Fruit fly (Drosophila melanogaster) whole organism, wandering third instar larva: ENCODE results near the gene CG11986.

Experiments
- CG32264 ChIP-seq: fragments of 200-800 bp; sonication (Bioruptor generic); optimal IDR thresholded peaks from 2 replicates; lab custom pipeline; 2016; ENCODE audit warnings: missing biosample characterization, missing genetic modification characterization
- Hnf4 ChIP-seq: fragments of 200-800 bp; sonication (Bioruptor generic); optimal IDR thresholded peaks from 2 replicates; lab custom pipeline; 2016; ENCODE audit warnings: missing biosample characterization, mild to moderate bottlenecking, missing genetic modification characterization
- Hr83 ChIP-seq: fragments of 200-300 bp; sonication (Bioruptor generic); optimal IDR thresholded peaks from 2 replicates; lab custom pipeline; 2016; ENCODE audit warnings: missing biosample characterization, mild to moderate bottlenecking, missing genetic modification characterization, moderate library complexity; ENCODE audit not compliant: poor library complexity, severe bottlenecking
- Mio ChIP-seq: sonication (Bioruptor generic); optimal IDR thresholded peaks from 2 replicates; lab custom pipeline; 2016; ENCODE audit warnings: missing biosample characterization, missing genetic modification characterization
- Vsx2 ChIP-seq: fragments of 200-300, 225-300 bp; sonication (Bioruptor generic); optimal IDR thresholded peaks from 2 replicates; lab custom pipeline; 2018; ENCODE audit warnings: missing biosample characterization, missing genetic modification characterization; ENCODE audit not compliant: partially characterized antibody
- ey ChIP-seq: fragments of 200-800 bp; sonication (Bioruptor generic); optimal IDR thresholded peaks from 2 replicates; lab custom pipeline; 2016; ENCODE audit warnings: missing biosample characterization, missing genetic modification characterization
- foxo ChIP-seq, 2 experiments: fragments of 200-800 bp; sonication (Bioruptor generic); optimal IDR thresholded peaks; 2 replicates in 1 of 2; 3 replicates in 1 of 2; lab custom pipeline; 2016 to 2017; ENCODE audit warnings: missing biosample characterization in 2 of 2, missing genetic modification characterization in 2 of 2
- fru ChIP-seq: fragments of 200-800 bp; sonication (Bioruptor generic); optimal IDR thresholded peaks from 3 replicates; lab custom pipeline; 2016; ENCODE audit warnings: missing biosample characterization, mild to moderate bottlenecking, missing genetic modification characterization
- h ChIP-seq: fragments of 200-800 bp; sonication (Bioruptor generic); optimal IDR thresholded peaks from 3 replicates; lab custom pipeline; 2016; ENCODE audit warnings: missing biosample characterization, mild to moderate bottlenecking, missing genetic modification characterization
- lola ChIP-seq: fragments of >200 bp; optimal IDR thresholded peaks from 2 replicates; lab custom pipeline; 2017; ENCODE audit warnings: missing biosample characterization, missing genetic modification characterization
- psq ChIP-seq: fragments of 200-800 bp; sonication (Bioruptor generic); optimal IDR thresholded peaks from 3 replicates; lab custom pipeline; 2017; ENCODE audit warnings: missing biosample characterization, mild to moderate bottlenecking, missing genetic modification characterization, moderate library complexity

- TF ChIP-seq CG32264 (GFP tag; lab: Kevin White, UChicago): no peak
- TF ChIP-seq psq (GFP tag; lab: Kevin White, UChicago): no peak
- no peak for TF ChIP-seq lola (GFP tag; lab: Kevin White, UChicago)
- TF ChIP-seq Hnf4 (GFP tag; lab: Kevin White, UChicago): no peak
- TF ChIP-seq ey (GFP tag; lab: Kevin White, UChicago): no peak
- no peak for TF ChIP-seq Mio (GFP tag; lab: Kevin White, UChicago)
- TF ChIP-seq fru (GFP tag; lab: Kevin White, UChicago): no peak
- no peak for TF ChIP-seq h (GFP tag; lab: Kevin White, UChicago)
- no peak for TF ChIP-seq Vsx2
- no peak for TF ChIP-seq Hr83 (GFP tag; lab: Kevin White, UChicago)
- TF ChIP-seq foxo (GFP tag; optimal IDR thresholded peaks at IDR 0.05; lab: Kevin White, UChicago): no peak
Observed at dm6 chr3R:9024835-9025510, 9.7 kb downstream of the CG11986 start.
